Worm (Caenorhabditis elegans) whole organism, L3 larva: Measurements from ENCODE around the gene exc-12.

ENCODE experiments used
- elt-1 ChIP-seq: fragments of 150-350 bp; optimal IDR thresholded peaks from 2 replicates; lab custom pipeline; 2014; ENCODE audit warnings: missing biosample characterization, missing genetic modification characterization
- nhr-76 ChIP-seq: fragments of 150-350 bp; sonication (generic microtip); optimal IDR thresholded peaks from 5 replicates; lab custom pipeline; 2014; ENCODE audit warnings: missing biosample characterization, missing genetic modification characterization
- pha-4 ChIP-seq: fragments of 150-350 bp; optimal IDR thresholded peaks from 2 replicates; lab custom pipeline; 2014; ENCODE audit warnings: missing biosample characterization, missing genetic modification reagents, missing genetic modification characterization
- unc-39 ChIP-seq: sonication (generic microtip); optimal IDR thresholded peaks from 4 replicates; lab custom pipeline; 2017; ENCODE audit warnings: missing biosample characterization, missing genetic modification characterization

DNA sequence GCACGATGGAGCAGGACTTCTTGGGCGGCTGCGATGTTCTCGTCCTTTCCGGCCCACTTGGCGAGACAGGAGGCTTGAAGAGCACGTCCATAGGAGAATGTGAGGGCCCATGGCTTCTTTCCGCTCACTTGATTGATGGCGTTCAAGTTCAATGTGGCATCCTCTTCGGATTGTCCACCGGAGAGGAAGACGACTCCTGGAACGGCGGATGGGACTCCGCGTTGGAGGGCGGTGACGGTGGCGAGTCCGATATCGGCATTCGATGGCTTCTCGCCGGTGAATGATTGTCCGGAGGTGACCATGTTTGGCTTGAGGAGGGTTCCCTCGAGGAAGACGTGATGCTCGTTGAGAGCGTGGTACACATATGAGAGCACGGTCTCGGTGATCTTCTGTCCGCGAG lies 6.7 kb downstream of the exc-12 start:
- TF ChIP-seq elt-1 (tag; lab: Kevin White, UChicago), result no peak
- no peak for TF ChIP-seq nhr-76 (tag; lab: Kevin White, UChicago)
- no peak for TF ChIP-seq unc-39 (tag; lab: Kevin White, UChicago)
- no peak for TF ChIP-seq pha-4 (tag; lab: Kevin White, UChicago)
